Fruit fly (Drosophila melanogaster) whole organism, embryonic: Measurements from ENCODE around the gene Sem1.

Experiments
- Ada2b ChIP-seq: fragments of 200-800 bp; sonication (Bioruptor generic); IDR thresholded peaks from 2 replicates; pipeline ENCODE4 v1.3.6; 2022; ENCODE audit warnings: missing biosample characterization, missing genetic modification characterization
- CG10209 ChIP-seq: fragments of 200-800 bp; sonication (Bioruptor generic); optimal IDR thresholded peaks from 3 replicates; lab custom pipeline; 2017; ENCODE audit warnings: missing biosample characterization, mild to moderate bottlenecking, missing genetic modification characterization, missing genetic modification reagents
- CG11504 ChIP-seq: fragments of 200-800 bp; sonication (Bioruptor generic); optimal IDR thresholded peaks from 3 replicates; lab custom pipeline; 2019; ENCODE audit warnings: missing biosample characterization, mild to moderate bottlenecking, missing genetic modification characterization, moderate library complexity
- CG12659 ChIP-seq: fragments of 200-800 bp; sonication (Bioruptor generic); optimal IDR thresholded peaks from 3 replicates; lab custom pipeline; 2017; ENCODE audit warnings: mild to moderate bottlenecking, missing biosample characterization, missing genetic modification reagents, missing genetic modification characterization
- CG18476 ChIP-seq: fragments of 200-800 bp; sonication (Bioruptor generic); optimal IDR thresholded peaks from 2 replicates; lab custom pipeline; 2016; ENCODE audit warnings: missing biosample characterization, mild to moderate bottlenecking, missing genetic modification characterization
- CG18599 ChIP-seq: fragments of 200-800 bp; sonication (Bioruptor generic); optimal IDR thresholded peaks from 3 replicates; lab custom pipeline; 2017; ENCODE audit warnings: missing biosample characterization, missing genetic modification characterization, mild to moderate bottlenecking, moderate library complexity, missing genetic modification reagents
- CG2678 ChIP-seq: fragments of 200-800 bp; sonication (Bioruptor generic); optimal IDR thresholded peaks from 3 replicates; lab custom pipeline; 2019; ENCODE audit warnings: missing biosample characterization, mild to moderate bottlenecking, missing genetic modification characterization, moderate library complexity
- CG3281 ChIP-seq: fragments of 200-800 bp; sonication (Bioruptor generic); optimal IDR thresholded peaks from 3 replicates; lab custom pipeline; 2017; ENCODE audit warnings: missing biosample characterization, mild to moderate bottlenecking, missing genetic modification characterization
- CG34376 ChIP-seq: fragments of 200-800 bp; sonication (Bioruptor generic); optimal IDR thresholded peaks from 2 replicates; lab custom pipeline; 2018; ENCODE audit warnings: missing biosample characterization, mild to moderate bottlenecking, missing genetic modification characterization
- CG6175 ChIP-seq: fragments of 200-800 bp; sonication (Bioruptor generic); IDR thresholded peaks from 3 replicates; pipeline ENCODE4 v1.3.6; 2022; ENCODE audit warnings: missing biosample characterization, missing genetic modification characterization
- CG7372 ChIP-seq: fragments of 200-800 bp; sonication (Bioruptor generic); IDR thresholded peaks from 2 replicates; pipeline ENCODE4 v1.3.6; 2022; ENCODE audit warnings: missing biosample characterization, missing genetic modification characterization
- CG7839 ChIP-seq: fragments of 200-800 bp; sonication (Bioruptor generic); optimal IDR thresholded peaks from 3 replicates; lab custom pipeline; 2018; ENCODE audit warnings: missing biosample characterization, mild to moderate bottlenecking, missing genetic modification characterization, moderate library complexity
- D19A ChIP-seq: fragments of 200-800 bp; optimal IDR thresholded peaks from 3 replicates; lab custom pipeline; 2019; ENCODE audit warnings: missing biosample characterization, mild to moderate bottlenecking, missing genetic modification characterization, moderate library complexity
- Elba2 ChIP-seq: fragments of 200-800 bp; sonication (Bioruptor generic); optimal IDR thresholded peaks from 3 replicates; lab custom pipeline; 2016; ENCODE audit warnings: missing biosample characterization, missing genetic modification characterization
- Ets65A ChIP-seq: fragments of 200-800 bp; sonication (Bioruptor generic); peaks from one replicate; lab custom pipeline; 2016; ENCODE audit warnings: missing biosample characterization, missing genetic modification characterization
- Ets97D ChIP-seq: fragments of 200-800 bp; sonication (Bioruptor generic); optimal IDR thresholded peaks from 3 replicates; lab custom pipeline; 2016; ENCODE audit warnings: missing biosample characterization, missing genetic modification characterization
- Hr51 ChIP-seq, 2 experiments: fragments of 200-800 bp; sonication (Bioruptor generic); optimal IDR thresholded peaks; 2 replicates in 1 of 2; 3 replicates in 1 of 2; lab custom pipeline; 2016 to 2018; ENCODE audit warnings: missing biosample characterization in 2 of 2, missing genetic modification characterization in 2 of 2, mild to moderate bottlenecking in 1 of 2, moderate library complexity in 1 of 2
- Med ChIP-seq: fragments of 200-800 bp; sonication (Bioruptor generic); peaks from one replicate; lab custom pipeline; 2016; ENCODE audit warnings: missing biosample characterization, missing genetic modification characterization, mild to moderate bottlenecking, inconsistent platforms, moderate library complexity
- Oli ChIP-seq: fragments of 200-800 bp; sonication (Bioruptor generic); optimal IDR thresholded peaks from 2 replicates; lab custom pipeline; 2018; ENCODE audit warnings: missing biosample characterization, mild to moderate bottlenecking, missing genetic modification characterization, moderate library complexity
- Sry-δ ChIP-seq: fragments of 200-800 bp; sonication (Bioruptor generic); optimal IDR thresholded peaks from 2 replicates; lab custom pipeline; 2016; ENCODE audit warnings: missing biosample characterization, missing genetic modification characterization
- ase ChIP-seq: fragments of 200-800 bp; sonication (Bioruptor generic); IDR thresholded peaks from 3 replicates; pipeline ENCODE4 v1.3.6; 2022; ENCODE audit warnings: missing biosample characterization, missing genetic modification characterization
- bab2 ChIP-seq: fragments of 200-800 bp; sonication (Bioruptor generic); optimal IDR thresholded peaks from 2 replicates; lab custom pipeline; 2016; ENCODE audit warnings: missing biosample characterization, missing genetic modification characterization
- chinmo ChIP-seq: fragments of 200-800 bp; sonication (Bioruptor generic); IDR thresholded peaks from 4 replicates; pipeline ENCODE4 v1.3.6; 2022; ENCODE audit warnings: missing biosample characterization, missing genetic modification characterization; ENCODE audit not compliant: partially characterized antibody
- cwo ChIP-seq: fragments of 200-800 bp; sonication (Bioruptor generic); optimal IDR thresholded peaks from 3 replicates; lab custom pipeline; 2017; ENCODE audit warnings: missing biosample characterization, missing genetic modification characterization, mild to moderate bottlenecking, moderate library complexity, missing genetic modification reagents
- dati ChIP-seq: fragments of 200-800 bp; sonication (Bioruptor generic); IDR thresholded peaks from 2 replicates; pipeline ENCODE4 v1.3.6; 2022; ENCODE audit warnings: missing biosample characterization, missing genetic modification characterization
- dmrt99B ChIP-seq: fragments of 200-800 bp; sonication (Bioruptor generic); optimal IDR thresholded peaks from 2 replicates; lab custom pipeline; 2018; ENCODE audit warnings: missing biosample characterization, mild to moderate bottlenecking, missing genetic modification characterization, moderate library complexity
- esg ChIP-seq: fragments of 200-800 bp; sonication (Bioruptor generic); conservative IDR thresholded peaks from 2 replicates; pipeline ENCODE4 v1.3.6; 2022; ENCODE audit warnings: missing biosample characterization, missing genetic modification characterization
- eve ChIP-seq, 2 experiments: fragments of >200 bp; optimal IDR thresholded peaks; 2 replicates each; lab custom pipeline; 2017; ENCODE audit warnings: missing biosample characterization in 2 of 2, missing genetic modification characterization in 2 of 2
- gcm ChIP-seq: fragments of 200-800 bp; sonication (Bioruptor generic); optimal IDR thresholded peaks from 2 replicates; lab custom pipeline; 2019; ENCODE audit warnings: missing biosample characterization, mild to moderate bottlenecking, missing genetic modification characterization, moderate library complexity
- gem ChIP-seq: fragments of 200-800 bp; sonication (Bioruptor generic); optimal IDR thresholded peaks from 2 replicates; lab custom pipeline; 2019; ENCODE audit warnings: missing biosample characterization, mild to moderate bottlenecking, missing genetic modification characterization, moderate library complexity
- grau ChIP-seq: fragments of 200-800 bp; optimal IDR thresholded peaks from 3 replicates; lab custom pipeline; 2019; ENCODE audit warnings: missing biosample characterization, mild to moderate bottlenecking, missing genetic modification characterization, moderate library complexity
- klu ChIP-seq: fragments of 200-800 bp; sonication (Bioruptor generic); IDR thresholded peaks from 2 replicates; pipeline ENCODE4 v1.3.6; 2022; ENCODE audit warnings: missing biosample characterization, missing genetic modification characterization
- lab ChIP-seq: fragments of 200-800 bp; sonication (Bioruptor generic); optimal IDR thresholded peaks from 3 replicates; lab custom pipeline; 2017; ENCODE audit warnings: missing biosample characterization, missing genetic modification characterization, mild to moderate bottlenecking, moderate library complexity, missing genetic modification reagents
- mirr ChIP-seq: fragments of 200-800 bp; sonication (Bioruptor generic); optimal IDR thresholded peaks from 3 replicates; lab custom pipeline; 2018; ENCODE audit warnings: missing biosample characterization, mild to moderate bottlenecking, missing genetic modification characterization
- row ChIP-seq: fragments of 200-800 bp; sonication (Bioruptor generic); IDR thresholded peaks from 3 replicates; pipeline ENCODE4 v1.3.6; 2022; ENCODE audit warnings: missing biosample characterization, missing genetic modification characterization
- scrt ChIP-seq: fragments of 200-800 bp; sonication (Bioruptor generic); optimal IDR thresholded peaks from 2 replicates; lab custom pipeline; 2018; ENCODE audit warnings: missing biosample characterization, mild to moderate bottlenecking, missing genetic modification characterization, moderate library complexity
- sens ChIP-seq: fragments of 200-800 bp; sonication (Bioruptor generic); peaks from one replicate; lab custom pipeline; 2016; ENCODE audit warnings: missing biosample characterization, missing genetic modification characterization
- vvl ChIP-seq: fragments of 200-800 bp; sonication (Bioruptor generic); IDR thresholded peaks from 2 replicates; pipeline ENCODE4 v1.3.6; 2022; ENCODE audit warnings: missing biosample characterization, missing genetic modification characterization
- wdn ChIP-seq: fragments of 200-800 bp; sonication (Bioruptor generic); IDR thresholded peaks from 2 replicates; pipeline ENCODE4 v1.3.6; 2022; ENCODE audit warnings: missing biosample characterization, missing genetic modification characterization

Gene Sem1

dm6 chr2L:7107890-7108289 is 44.1 kb downstream of the Sem1 start:
- TF ChIP-seq CG11504 (tag; lab: Kevin White, UChicago) (peak; percentile 38), Hr51 (GFP tag; optimal IDR thresholded peaks at IDR 0.05; lab: Kevin White, UChicago) (peak in 1 of 2 experiments; percentile 10), row (GFP tag; lab: Robert Waterston, UW) (0 out of 3 replicates have a peak, but pooled peaks have one; percentile 23), Ada2b (GFP tag; lab: Robert Waterston, UW) (0 out of 2 replicates have a peak, but pooled peaks have one; percentile 6), wdn (GFP tag; lab: Robert Waterston, UW) (no peak), Oli (tag; lab: Kevin White, UChicago) (peak; percentile 20), gem (tag; lab: Kevin White, UChicago) (peak; percentile 36), CG7839 (tag; lab: Kevin White, UChicago) (peak; percentile 25), grau (tag; lab: Kevin White, UChicago) (peak; percentile 32), Sry-δ (GFP tag; lab: Kevin White, UChicago) (no peak), Elba2 (GFP tag; lab: Kevin White, UChicago) (no peak), Med (peak; percentile 57), dmrt99B (tag; lab: Kevin White, UChicago) (peak; percentile 21), mirr (GFP tag; lab: Kevin White, UChicago) (no peak), CG2678 (peak; percentile 35), scrt (no peak), CG6175 (GFP tag; lab: Robert Waterston, UW) (no peak), gcm (GFP tag; lab: Kevin White, UChicago) (no peak), lab (peak; percentile 8), D19A (tag; lab: Kevin White, UChicago) (peak; percentile 59), Ets65A (GFP tag; lab: Kevin White, UChicago) (peak; percentile 87), bab2 (GFP tag; lab: Kevin White, UChicago) (no peak), CG18599 (GFP tag; lab: Kevin White, UChicago) (peak; percentile 10), ase (no peak)

- no peak for TF ChIP-seq chinmo
- no peak for TF ChIP-seq CG10209
- TF ChIP-seq Ets97D (GFP tag; lab: Kevin White, UChicago) = no peak
- no peak for TF ChIP-seq row (GFP tag; lab: Robert Waterston, UW)
- TF ChIP-seq CG3281 (GFP tag; lab: Kevin White, UChicago) = no peak
- no peak for TF ChIP-seq esg
- no peak for TF ChIP-seq CG12659 (GFP tag; lab: Kevin White, UChicago)
- TF ChIP-seq eve (GFP tag; optimal IDR thresholded peaks at IDR 0.05; lab: Kevin White, UChicago) = peak in 1 of 2 experiments; percentile 3
- no peak for TF ChIP-seq klu (GFP tag; lab: Robert Waterston, UW)
- TF ChIP-seq dati (GFP tag; lab: Robert Waterston, UW) = no peak
- TF ChIP-seq CG7372 (GFP tag; lab: Robert Waterston, UW) = peak; percentile 94
- TF ChIP-seq vvl (GFP tag; lab: Robert Waterston, UW) = no peak
- TF ChIP-seq cwo (GFP tag; lab: Kevin White, UChicago) = no peak
- TF ChIP-seq sens (GFP tag; lab: Kevin White, UChicago) = peak; percentile 5
- no peak for TF ChIP-seq CG34376 (GFP tag; lab: Kevin White, UChicago)
- TF ChIP-seq CG18476 (GFP tag; lab: Kevin White, UChicago) = no peak
These were observed 46.5 kb downstream of the Sem1 start for dm6 chr2L:7110318-7110717.
